Worm (Caenorhabditis elegans): ENCODE measurements around the gene ZK546.19.
"Not testable (repeated sequence)": the region's sequence is repeated elsewhere in the genome, so short reads cannot be mapped to it uniquely, and the experiment has no call there.

ZK546.19 gene

ce11 chrII:4932727-4933126 is 8.8 kb upstream of the ZK546.19 start, which contains the start of gene msp-152:
msp-152 (plus strand) TSS chrII:4933027.
- TF ChIP-seq ham-2, ceh-83, ceh-43 (GFP tag; optimal IDR thresholded peaks at IDR 0.05): not testable (repeated sequence)

- TF ChIP-seq drap-1 (GFP tag; optimal IDR thresholded peaks at IDR 0.05) (no peak), ceh-39 (tag; optimal IDR thresholded peaks at IDR 0.05) (no peak), bed-3 (GFP tag; optimal IDR thresholded peaks at IDR 0.05) (no peak), blmp-1 (tag; optimal IDR thresholded peaks at IDR 0.05) (no peak), unc-120 (tag; optimal IDR thresholded peaks at IDR 0.05; ENCODE audit: poor library complexity, severe bottlenecking) (no peak)
Measured at ce11 chrII:4934954-4935353, 6.6 kb upstream of the ZK546.19 start, which contains the start of gene gst-30. gst-30 (minus strand) TSS chrII:4935054.

- peak; percentile 39 for TF ChIP-seq ceh-39 (tag; optimal IDR thresholded peaks at IDR 0.05)
- TF ChIP-seq elt-3 (tag; optimal IDR thresholded peaks at IDR 0.05), result no peak
- TF ChIP-seq ces-1 (GFP tag; optimal IDR thresholded peaks at IDR 0.05), result peak; percentile 71
Measured at ce11 chrII:4935518-4935917, 6.0 kb upstream of the ZK546.19 start, which contains the start of gene ZK546.5. ZK546.5 (plus strand) TSS chrII:4935818.

DNA sequence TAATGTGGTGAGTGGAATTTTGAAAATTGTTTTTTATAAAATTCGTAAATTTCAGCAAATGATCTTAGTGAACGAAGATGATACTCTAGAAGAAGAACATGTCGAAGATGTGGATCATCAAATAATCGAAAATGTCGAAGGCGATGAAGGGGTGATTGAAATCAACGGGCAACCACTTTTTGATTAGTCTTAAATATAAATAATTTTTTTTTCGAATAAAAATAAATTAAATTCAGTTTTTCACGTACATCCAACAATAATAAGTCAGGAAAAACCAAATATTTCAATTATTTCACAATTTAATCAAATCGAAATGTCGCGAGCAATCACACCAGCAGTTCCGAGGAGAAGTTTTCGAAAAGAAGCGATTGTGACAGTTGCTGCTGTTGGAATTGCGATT is 3.8 kb upstream of the ZK546.19 start, which contains the start of gene ZK546.4:
TSS of gene ZK546.4 (plus strand) at position 301 of the 400 bp plus-strand sequence.
- TF ChIP-seq bed-3 (GFP tag; optimal IDR thresholded peaks at IDR 0.05), result no peak
- TF ChIP-seq nhr-12 (tag; optimal IDR thresholded peaks at IDR 0.05), result no peak
- no peak for TF ChIP-seq ham-2 (GFP tag; optimal IDR thresholded peaks at IDR 0.05)
- TF ChIP-seq unc-62 (GFP tag; optimal IDR thresholded peaks at IDR 0.05), result no peak
- no peak for TF ChIP-seq ceh-83 (GFP tag; optimal IDR thresholded peaks at IDR 0.05)
- no peak for TF ChIP-seq sem-2 (GFP tag; optimal IDR thresholded peaks at IDR 0.05)
- no peak for TF ChIP-seq cnd-1 (tag; optimal IDR thresholded peaks at IDR 0.05)
- no peak for TF ChIP-seq tbx-8 (GFP tag; optimal IDR thresholded peaks at IDR 0.05)
- no peak for TF ChIP-seq pha-4 (tag; optimal IDR thresholded peaks at IDR 0.05)
- TF ChIP-seq unc-120 (tag; optimal IDR thresholded peaks at IDR 0.05; ENCODE audit: poor library complexity, severe bottlenecking), result no peak
- TF ChIP-seq flh-1 (GFP tag; optimal IDR thresholded peaks at IDR 0.05), result no peak
- TF ChIP-seq sptf-1 (tag; optimal IDR thresholded peaks at IDR 0.05), result no peak
- no peak for TF ChIP-seq unc-39 (tag; optimal IDR thresholded peaks at IDR 0.05)
- no peak for TF ChIP-seq ztf-11 (tag; optimal IDR thresholded peaks at IDR 0.05)
- no peak for TF ChIP-seq lin-13 (tag; optimal IDR thresholded peaks at IDR 0.05)
- no peak for TF ChIP-seq elt-1 (tag; optimal IDR thresholded peaks at IDR 0.05; ENCODE audit: borderline replicate concordance, insufficient read depth)
- TF ChIP-seq ces-1 (GFP tag; optimal IDR thresholded peaks at IDR 0.05), result no peak
- no peak for TF ChIP-seq M03D4.4 (tag; optimal IDR thresholded peaks at IDR 0.05)
- no peak for TF ChIP-seq lin-32 (GFP tag; optimal IDR thresholded peaks at IDR 0.05)

- TF ChIP-seq hlh-1 (tag; optimal IDR thresholded peaks at IDR 0.05), result no peak
- no peak for TF ChIP-seq ceh-39 (tag; optimal IDR thresholded peaks at IDR 0.05)
- no peak for TF ChIP-seq elt-3 (tag; optimal IDR thresholded peaks at IDR 0.05)
- no peak for TF ChIP-seq drap-1 (GFP tag; optimal IDR thresholded peaks at IDR 0.05)
- no peak for TF ChIP-seq ztf-11 (tag; optimal IDR thresholded peaks at IDR 0.05)
- no peak for TF ChIP-seq zip-8 (tag; optimal IDR thresholded peaks at IDR 0.05)
- no peak for TF ChIP-seq ham-2 (GFP tag; optimal IDR thresholded peaks at IDR 0.05)
- no peak for TF ChIP-seq pha-4 (tag; optimal IDR thresholded peaks at IDR 0.05)
- TF ChIP-seq nhr-2 (tag; optimal IDR thresholded peaks at IDR 0.05), result no peak
- TF ChIP-seq unc-62 (GFP tag; optimal IDR thresholded peaks at IDR 0.05), result no peak
- TF ChIP-seq mep-1 (tag; optimal IDR thresholded peaks at IDR 0.05), result no peak
- no peak for TF ChIP-seq cnd-1 (tag; optimal IDR thresholded peaks at IDR 0.05)
- no peak for TF ChIP-seq mls-2 (tag; optimal IDR thresholded peaks at IDR 0.05)
- no peak for TF ChIP-seq blmp-1 (tag; optimal IDR thresholded peaks at IDR 0.05)
- no peak for TF ChIP-seq ces-1 (GFP tag; optimal IDR thresholded peaks at IDR 0.05)
- no peak for TF ChIP-seq lsy-2 (tag; optimal IDR thresholded peaks at IDR 0.05)
- TF ChIP-seq nhr-237 (tag; optimal IDR thresholded peaks at IDR 0.05), result no peak
- no peak for TF ChIP-seq snpc-4 (tag; optimal IDR thresholded peaks at IDR 0.05)
Measured at ce11 chrII:4941050-4941449, 476 bp upstream of the ZK546.19 start, which contains the start of gene cblc-1. cblc-1 (minus strand) TSS chrII:4941150.
